Fruit fly (Drosophila melanogaster) whole organism, pupa: ENCODE measurements around the gene CG17732.

Experiments
- CG17806 ChIP-seq: fragments of 200-800 bp; sonication (Bioruptor generic); optimal IDR thresholded peaks from 2 replicates; lab custom pipeline; 2018; ENCODE audit warnings: missing biosample characterization, mild to moderate bottlenecking, missing genetic modification characterization, moderate library complexity
- CG32121 ChIP-seq: fragments of 200-800 bp; sonication (Bioruptor generic); IDR thresholded peaks from 2 replicates; pipeline ENCODE4 v1.3.6; 2022; ENCODE audit warnings: missing biosample characterization, missing genetic modification characterization
- CG8301 ChIP-seq: fragments of 200-800 bp; sonication (Bioruptor generic); optimal IDR thresholded peaks from 2 replicates; lab custom pipeline; 2018; ENCODE audit warnings: missing biosample characterization, mild to moderate bottlenecking, missing genetic modification characterization
- EcR ChIP-seq: fragments of 200-800 bp; sonication (Bioruptor generic); optimal IDR thresholded peaks from 3 replicates; lab custom pipeline; 2019; ENCODE audit warnings: missing biosample characterization, missing genetic modification characterization, mild to moderate bottlenecking, moderate library complexity, missing genetic modification reagents
- Ets98B ChIP-seq: fragments of 200-800 bp; sonication (Bioruptor generic); IDR thresholded peaks from 2 replicates; pipeline ENCODE4 v1.3.6; 2022; ENCODE audit warnings: missing biosample characterization, missing genetic modification characterization

dm6 chr3L:20028753-20029152 lies 47.3 kb downstream of the CG17732 start, which contains the start of gene Lamtor1:
- TF ChIP-seq CG17806 (tag; lab: Kevin White, UChicago) = no peak
- TF ChIP-seq Ets98B (GFP tag; lab: Robert Waterston, UW) = no peak
- no peak for TF ChIP-seq CG8301 (tag; lab: Kevin White, UChicago)
- TF ChIP-seq CG32121 (GFP tag; lab: Robert Waterston, UW) = no peak
- TF ChIP-seq EcR (GFP tag; lab: Kevin White, UChicago) = no peak
